Fruit fly (Drosophila melanogaster): ENCODE measurements around the gene Cp7Fc.

Gene Cp7Fc

DNA sequence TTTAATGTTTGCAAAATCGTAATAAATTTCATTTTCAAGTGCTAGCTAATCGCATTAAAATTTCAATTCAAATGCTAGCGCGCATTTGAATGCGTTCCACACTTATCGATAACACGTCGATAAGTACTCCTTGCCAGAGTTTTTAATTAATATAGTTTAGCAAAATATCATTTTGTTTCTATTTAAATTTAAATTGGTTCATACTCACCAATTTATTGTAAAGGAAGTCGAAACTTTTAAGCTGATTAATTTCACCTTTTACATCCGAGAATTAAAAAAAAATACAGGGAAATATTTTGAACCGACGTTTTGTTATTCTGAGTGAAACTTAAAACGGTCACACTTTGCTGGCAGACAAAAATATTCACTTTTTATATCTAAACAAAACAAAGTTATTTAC, 15.8 kb upstream of the Cp7Fc start, which contains the start of gene Es2:
TSS of gene Es2 (plus strand) at position 333 of the 400 bp plus-strand sequence.
- TF ChIP-seq stwl (tag; optimal IDR thresholded peaks at IDR 0.05) (peak; percentile 64), CG14710 (tag; optimal IDR thresholded peaks at IDR 0.05) (peak; percentile 67), Dref (GFP tag; IDR thresholded peaks at IDR 0.05) (peak; percentile 60), Doc3 (GFP tag; IDR thresholded peaks at IDR 0.05; ENCODE audit: partially characterized antibody) (no peak), unc-4 (GFP tag; IDR thresholded peaks at IDR 0.05; ENCODE audit: partially characterized antibody) (0 out of 2 replicates have a peak, but pooled peaks have one; percentile 26), so (GFP tag; IDR thresholded peaks at IDR 0.05) (0 out of 3 replicates have a peak, but pooled peaks have one; percentile 20), pzg (GFP tag; optimal IDR thresholded peaks at IDR 0.05) (peak; percentile 31), sqz (GFP tag; optimal IDR thresholded peaks at IDR 0.05) (peak; percentile 39), gfzf (GFP tag; optimal IDR thresholded peaks at IDR 0.05) (peak; percentile 64), CG13287 (GFP tag; IDR thresholded peaks at IDR 0.05; ENCODE audit: partially characterized antibody) (peak; percentile 37; the same call in 1 of the 2 replicates), trem (tag; optimal IDR thresholded peaks at IDR 0.05) (peak; percentile 39), Deaf1 (tag; optimal IDR thresholded peaks at IDR 0.05) (no peak), CG8089 (GFP tag; optimal IDR thresholded peaks at IDR 0.05) (no peak), CG32767 (GFP tag; IDR thresholded peaks at IDR 0.05) (no peak), bcd (GFP tag; optimal IDR thresholded peaks at IDR 0.05) (no peak), MBD-R2 (GFP tag; IDR thresholded peaks at IDR 0.05) (peak; percentile 36; the same call in 1 of the 2 replicates), Dp (GFP tag; optimal IDR thresholded peaks at IDR 0.05) (peak; percentile 85), BEAF-32 (GFP tag; optimal IDR thresholded peaks at IDR 0.05) (peak; percentile 23), lab (GFP tag; optimal IDR thresholded peaks at IDR 0.05) (no peak), wdn (GFP tag; IDR thresholded peaks at IDR 0.05) (no peak), CG10147 (GFP tag; optimal IDR thresholded peaks at IDR 0.05) (peak; percentile 31), Dll (GFP tag; IDR thresholded peaks at IDR 0.05; ENCODE audit: partially characterized antibody) (0 out of 4 replicates have a peak, but pooled peaks have one; percentile 47), CG12659 (GFP tag; optimal IDR thresholded peaks at IDR 0.05) (peak; percentile 10), CG15479 (GFP tag; optimal IDR thresholded peaks at IDR 0.05) (no peak), dmrt99B (tag; optimal IDR thresholded peaks at IDR 0.05) (no peak), CG17829 (tag; optimal IDR thresholded peaks at IDR 0.05) (peak; percentile 2), CG2116 (GFP tag; optimal IDR thresholded peaks at IDR 0.05) (peak; percentile 39), CG10267 (tag; optimal IDR thresholded peaks at IDR 0.05) (peak; percentile 7), CG18011 (GFP tag; optimal IDR thresholded peaks at IDR 0.05) (no peak), E2f2 (GFP tag; IDR thresholded peaks at IDR 0.05) (peak; percentile 90)

DNA sequence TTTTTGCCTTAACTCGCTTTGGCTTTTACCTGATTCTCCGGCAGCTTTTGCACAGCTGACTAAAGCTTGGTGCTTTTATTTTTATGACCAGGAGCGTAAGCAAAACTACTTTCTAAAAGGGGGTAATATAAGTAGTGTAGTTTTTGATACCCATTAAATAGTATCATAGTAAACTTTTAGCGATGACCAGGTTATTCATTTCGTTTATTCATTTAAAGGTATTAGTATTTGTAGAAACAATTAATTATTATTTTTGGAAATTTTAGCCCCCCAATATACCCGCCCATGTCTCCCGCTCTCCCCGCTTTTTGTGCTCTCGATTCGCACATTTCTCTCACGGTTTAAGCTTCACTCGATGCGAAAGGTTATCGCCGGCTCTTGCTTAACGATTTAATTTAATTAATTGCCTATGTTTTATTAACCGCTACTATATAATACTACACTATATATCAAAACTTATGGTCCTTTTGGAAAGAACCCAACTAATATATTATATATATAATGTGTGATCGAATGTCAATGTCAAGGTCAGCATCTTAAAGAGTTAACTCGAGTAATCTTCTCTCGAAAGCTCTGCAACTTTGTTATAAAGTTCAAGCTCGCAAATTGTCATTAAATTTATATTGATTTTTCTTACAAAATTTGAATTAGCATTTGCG, 12.4 kb upstream of the Cp7Fc start, which contains the start of gene Sptr:
TSS of gene Sptr (minus strand) at position 61 of the 659 bp plus-strand sequence.
- TF ChIP-seq az2 (GFP tag; optimal IDR thresholded peaks at IDR 0.05): peak; percentile 73
- no peak for TF ChIP-seq CG10431 (GFP tag; optimal IDR thresholded peaks at IDR 0.05)
- 0 out of 2 replicates have a peak, but pooled peaks have one; percentile 6 for TF ChIP-seq dati (GFP tag; IDR thresholded peaks at IDR 0.05)
- TF ChIP-seq repo (GFP tag; optimal IDR thresholded peaks at IDR 0.05): peak; percentile 59
- TF ChIP-seq wek (GFP tag; optimal IDR thresholded peaks at IDR 0.05): peak; percentile 48
- peak; percentile 81 for TF ChIP-seq klu (GFP tag; IDR thresholded peaks at IDR 0.05)
- TF ChIP-seq dimm (GFP tag; IDR thresholded peaks at IDR 0.05): peak; percentile 65
- peak; percentile 43 for TF ChIP-seq CG7987 (GFP tag; optimal IDR thresholded peaks at IDR 0.05)
- TF ChIP-seq Dref (GFP tag; IDR thresholded peaks at IDR 0.05): no peak
- peak; percentile 75 to 79 for TF ChIP-seq Pdp1 (GFP tag; optimal IDR thresholded peaks at IDR 0.05)
- peak; percentile 91 for TF ChIP-seq CG13424 (tag; optimal IDR thresholded peaks at IDR 0.05)
- TF ChIP-seq CG3065 (GFP tag; optimal IDR thresholded peaks at IDR 0.05): peak; percentile 13
- TF ChIP-seq btn (GFP tag; optimal IDR thresholded peaks at IDR 0.05): no peak
- no peak for TF ChIP-seq CG15073 (GFP tag; optimal IDR thresholded peaks at IDR 0.05)
- TF ChIP-seq yki (optimal IDR thresholded peaks at IDR 0.05): no peak
- peak; percentile 89 for TF ChIP-seq CG6272 (GFP tag; IDR thresholded peaks at IDR 0.05)
- no peak for TF ChIP-seq CG1832 (GFP tag; optimal IDR thresholded peaks at IDR 0.05)
- TF ChIP-seq insv (GFP tag; optimal IDR thresholded peaks at IDR 0.05): peak in 1 of 2 experiments; percentile 52
- TF ChIP-seq pb (GFP tag; optimal IDR thresholded peaks at IDR 0.05): peak; percentile 25
- peak; percentile 63 for TF ChIP-seq mirr (GFP tag; optimal IDR thresholded peaks at IDR 0.05)
